Worm (Caenorhabditis elegans): ENCODE measurements around the gene txt-11.
A peak's percentile ranks its signal among the peaks of the same experiment; 100 is the strongest.

txt-11 gene

ce11 chrV:3426076-3426475 lies 13.0 kb downstream of the txt-11 start, which contains the start of gene srab-22:
srab-22 (plus strand) TSS chrV:3426376.
- no peak for TF ChIP-seq drap-1 (GFP tag; optimal IDR thresholded peaks at IDR 0.05)
- no peak for TF ChIP-seq sem-2 (GFP tag; optimal IDR thresholded peaks at IDR 0.05)
- no peak for TF ChIP-seq elt-1 (tag; optimal IDR thresholded peaks at IDR 0.05; ENCODE audit: borderline replicate concordance, insufficient read depth)
- no peak for TF ChIP-seq ztf-11 (tag; optimal IDR thresholded peaks at IDR 0.05)
- TF ChIP-seq lin-13 (tag; optimal IDR thresholded peaks at IDR 0.05) = no peak
- TF ChIP-seq mls-2 (tag; optimal IDR thresholded peaks at IDR 0.05) = no peak
- TF ChIP-seq mep-1 (tag; optimal IDR thresholded peaks at IDR 0.05) = no peak
- TF ChIP-seq M03D4.4 (tag; optimal IDR thresholded peaks at IDR 0.05) = no peak
- TF ChIP-seq flh-1 (GFP tag; optimal IDR thresholded peaks at IDR 0.05) = no peak

- no peak for TF ChIP-seq cnd-1 (tag; optimal IDR thresholded peaks at IDR 0.05)
- TF ChIP-seq elt-3 (tag; optimal IDR thresholded peaks at IDR 0.05) = no peak
- TF ChIP-seq sptf-1 (tag; optimal IDR thresholded peaks at IDR 0.05) = no peak
- no peak for TF ChIP-seq lsy-2 (tag; optimal IDR thresholded peaks at IDR 0.05)
- no peak for TF ChIP-seq nhr-28 (tag; optimal IDR thresholded peaks at IDR 0.05)
- no peak for TF ChIP-seq unc-39 (tag; optimal IDR thresholded peaks at IDR 0.05)
- TF ChIP-seq nhr-76 (tag; optimal IDR thresholded peaks at IDR 0.05) = no peak
- no peak for TF ChIP-seq ceh-43 (GFP tag; optimal IDR thresholded peaks at IDR 0.05)
- no peak for TF ChIP-seq nhr-2 (tag; optimal IDR thresholded peaks at IDR 0.05)
- TF ChIP-seq ces-1 (GFP tag; optimal IDR thresholded peaks at IDR 0.05) = no peak
- TF ChIP-seq lin-32 (GFP tag; optimal IDR thresholded peaks at IDR 0.05) = no peak
- no peak for TF ChIP-seq hlh-1 (tag; optimal IDR thresholded peaks at IDR 0.05)
- no peak for TF ChIP-seq unc-62 (GFP tag; optimal IDR thresholded peaks at IDR 0.05)
- no peak for TF ChIP-seq nhr-237 (tag; optimal IDR thresholded peaks at IDR 0.05)
- TF ChIP-seq ztf-11 (tag; optimal IDR thresholded peaks at IDR 0.05) = no peak
These were observed 15.6 kb downstream of the txt-11 start, which contains the start of gene srab-20 for ce11 chrV:3428697-3429096. srab-20 (plus strand) TSS chrV:3428997.

- TF ChIP-seq flh-1 (GFP tag; optimal IDR thresholded peaks at IDR 0.05) (no peak), nhr-2 (tag; optimal IDR thresholded peaks at IDR 0.05) (peak; percentile 31)
These were observed 18.5 kb downstream of the txt-11 start, which contains the start of the genes T20D4.19 and srj-9 for ce11 chrV:3431535-3431990. T20D4.19 (minus strand) TSS chrV:3431635. srj-9 (plus strand) TSS chrV:3431940.

ce11 chrV:3442609-3443008 lies 29.5 kb downstream of the txt-11 start:
- TF ChIP-seq blmp-1 (tag; optimal IDR thresholded peaks at IDR 0.05) (no peak), tbx-8 (GFP tag; optimal IDR thresholded peaks at IDR 0.05) (no peak)

- no peak for TF ChIP-seq sem-2 (GFP tag; optimal IDR thresholded peaks at IDR 0.05)
- TF ChIP-seq ceh-83 (GFP tag; optimal IDR thresholded peaks at IDR 0.05) = no peak
- TF ChIP-seq blmp-1 (tag; optimal IDR thresholded peaks at IDR 0.05) = no peak
- no peak for TF ChIP-seq ces-1 (GFP tag; optimal IDR thresholded peaks at IDR 0.05)
- no peak for TF ChIP-seq lin-32 (GFP tag; optimal IDR thresholded peaks at IDR 0.05)
- TF ChIP-seq snpc-4 (tag; optimal IDR thresholded peaks at IDR 0.05) = no peak
- no peak for TF ChIP-seq nhr-76 (tag; optimal IDR thresholded peaks at IDR 0.05)
- TF ChIP-seq M03D4.4 (tag; optimal IDR thresholded peaks at IDR 0.05) = no peak
- TF ChIP-seq unc-120 (tag; optimal IDR thresholded peaks at IDR 0.05; ENCODE audit: poor library complexity, severe bottlenecking) = no peak
- no peak for TF ChIP-seq ceh-43 (GFP tag; optimal IDR thresholded peaks at IDR 0.05)
- TF ChIP-seq ztf-11 (tag; optimal IDR thresholded peaks at IDR 0.05) = no peak
- TF ChIP-seq unc-62 (GFP tag; optimal IDR thresholded peaks at IDR 0.05) = no peak
- no peak for TF ChIP-seq nhr-2 (tag; optimal IDR thresholded peaks at IDR 0.05)
- no peak for TF ChIP-seq mab-5 (tag; optimal IDR thresholded peaks at IDR 0.05)
- TF ChIP-seq drap-1 (GFP tag; optimal IDR thresholded peaks at IDR 0.05) = no peak
- no peak for TF ChIP-seq unc-39 (tag; optimal IDR thresholded peaks at IDR 0.05)
- no peak for TF ChIP-seq elt-1 (tag; optimal IDR thresholded peaks at IDR 0.05; ENCODE audit: borderline replicate concordance, insufficient read depth)
- no peak for TF ChIP-seq bed-3 (GFP tag; optimal IDR thresholded peaks at IDR 0.05)
These were observed 31.6 kb downstream of the txt-11 start, which contains the start of gene cfz-2 for ce11 chrV:3444777-3445089. cfz-2 (minus strand) TSS chrV:3444877.

Data from whole organism, mixed stage, embryonic.